Worm (Caenorhabditis elegans): ENCODE measurements around the gene sri-53.
"Not testable (repeated sequence)": the region's sequence is repeated elsewhere in the genome, so short reads cannot be mapped to it uniquely, and the experiment has no call there.

The sri-53 gene

ce11 chrII:3184858-3185257 lies 17.6 kb downstream of the sri-53 start, which contains the start of gene sri-78:
TSS of gene sri-78 (plus strand) at chrII:3185158.
- not testable (repeated sequence) for TF ChIP-seq unc-62 (GFP tag; optimal IDR thresholded peaks at IDR 0.05)

DNA sequence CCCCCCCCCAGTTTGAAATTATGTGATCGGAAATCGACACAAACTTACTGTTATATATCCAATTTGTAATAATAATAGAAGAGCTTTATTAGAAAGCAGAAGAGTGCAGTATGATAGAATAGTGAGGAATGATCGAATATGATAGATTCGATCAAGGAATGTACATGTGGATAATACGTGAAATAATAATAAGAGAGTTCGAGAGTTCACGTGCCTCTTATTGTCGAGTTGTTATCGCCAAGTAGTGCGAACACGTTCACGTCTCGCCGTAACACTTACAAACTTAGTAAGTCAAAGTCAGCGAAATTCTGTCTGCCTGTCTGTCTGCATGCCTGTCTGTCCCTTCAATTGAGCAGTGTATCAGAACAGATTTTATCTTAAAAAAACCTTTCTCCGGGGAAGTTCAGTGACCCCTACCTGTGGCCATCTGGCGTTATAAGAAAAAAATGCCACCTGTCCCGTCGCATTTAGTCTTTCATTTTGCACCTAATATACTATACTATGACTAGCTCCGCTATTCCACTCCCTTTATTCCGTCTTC lies 19.0 kb downstream of the sri-53 start, which contains the start of the genes Y27F2A.6 and Y27F2A.8:
Gene Y27F2A.6 (minus strand): TSS at position 101 of the 541 bp plus-strand sequence.
Gene Y27F2A.8 (plus strand): TSS at position 491 of the 541 bp plus-strand sequence.
- not testable (repeated sequence) for TF ChIP-seq unc-62 (GFP tag; optimal IDR thresholded peaks at IDR 0.05)

- not testable (repeated sequence) for TF ChIP-seq unc-62 (GFP tag; optimal IDR thresholded peaks at IDR 0.05)
These were observed 24.8 kb downstream of the sri-53 start, which contains the start of gene sri-40 for ce11 chrII:3177663-3178062. TSS of gene sri-40 (plus strand) at chrII:3177963.

DNA sequence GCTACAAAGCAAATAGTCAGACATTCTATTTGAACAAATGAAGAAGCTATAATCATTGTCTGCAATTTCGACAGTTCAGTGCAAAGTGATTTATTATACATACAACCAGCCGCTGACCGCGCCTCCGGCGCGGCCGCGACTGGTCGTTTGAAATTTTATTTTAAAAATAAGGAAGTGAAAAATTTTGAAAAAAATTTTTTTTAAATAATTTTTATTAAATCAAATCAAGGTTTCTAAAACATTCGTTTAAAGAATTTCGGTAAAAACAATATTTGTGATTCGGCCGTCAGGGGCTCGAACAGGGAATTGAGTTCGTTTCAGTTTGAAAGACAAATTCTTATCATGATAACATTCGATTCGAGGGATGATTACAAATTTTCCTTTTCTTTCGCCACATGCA lies 30.2 kb downstream of the sri-53 start, which contains the start of gene Y27F2A.10:
Gene Y27F2A.10 (minus strand): TSS at position 101 of the 400 bp plus-strand sequence.
- TF ChIP-seq unc-62 (GFP tag; optimal IDR thresholded peaks at IDR 0.05) = no peak

ce11 chrII:3170089-3170488 lies 32.3 kb downstream of the sri-53 start, which contains the start of gene fbxc-55:
TSS of gene fbxc-55 (minus strand) at chrII:3170189.
- TF ChIP-seq unc-62 (GFP tag; optimal IDR thresholded peaks at IDR 0.05) = no peak

DNA sequence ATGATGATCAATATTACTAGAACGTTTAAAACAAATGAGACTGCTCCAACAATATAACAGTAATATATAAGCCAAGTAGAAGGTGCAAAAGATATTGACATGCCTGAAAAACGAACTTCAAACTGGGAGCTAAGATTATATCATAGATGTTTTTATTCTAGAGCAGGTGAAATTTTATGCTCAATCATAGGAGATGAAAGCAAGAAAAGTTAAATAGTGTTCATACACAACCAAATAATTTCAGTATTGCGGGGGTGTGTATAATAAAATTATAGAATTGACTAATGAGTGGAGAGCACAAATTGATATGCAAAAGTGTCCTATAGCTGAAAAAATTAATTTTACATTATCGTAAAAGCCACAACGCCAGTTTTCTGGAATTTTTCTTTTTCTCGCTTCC lies 43.4 kb downstream of the sri-53 start, which contains the start of gene sri-34:
Gene sri-34 (minus strand): TSS at position 101 of the 400 bp plus-strand sequence.
- TF ChIP-seq unc-62 (GFP tag; optimal IDR thresholded peaks at IDR 0.05) = no peak

DNA sequence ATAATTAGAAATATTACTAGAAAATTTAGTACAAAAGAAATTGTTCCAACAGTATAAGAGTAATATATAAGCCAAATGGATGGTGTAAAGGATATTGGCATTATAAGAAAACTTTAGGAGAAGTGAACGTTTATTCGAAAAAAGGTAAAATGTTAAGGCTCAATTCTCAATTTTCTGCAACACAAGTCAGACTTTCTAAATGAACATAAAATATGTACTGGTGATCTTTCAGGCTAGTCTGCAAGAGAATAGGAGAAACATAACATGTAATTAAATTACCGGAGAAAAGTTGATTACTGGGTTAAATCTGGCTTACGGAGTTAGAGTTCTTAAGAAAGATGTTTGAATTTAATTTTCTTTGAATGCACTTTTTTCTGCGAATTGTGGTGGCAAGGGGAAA lies 45.7 kb downstream of the sri-53 start, which contains the start of gene sri-33:
Gene sri-33 (minus strand): TSS at position 101 of the 400 bp plus-strand sequence.
- no peak for TF ChIP-seq unc-62 (GFP tag; optimal IDR thresholded peaks at IDR 0.05)

DNA sequence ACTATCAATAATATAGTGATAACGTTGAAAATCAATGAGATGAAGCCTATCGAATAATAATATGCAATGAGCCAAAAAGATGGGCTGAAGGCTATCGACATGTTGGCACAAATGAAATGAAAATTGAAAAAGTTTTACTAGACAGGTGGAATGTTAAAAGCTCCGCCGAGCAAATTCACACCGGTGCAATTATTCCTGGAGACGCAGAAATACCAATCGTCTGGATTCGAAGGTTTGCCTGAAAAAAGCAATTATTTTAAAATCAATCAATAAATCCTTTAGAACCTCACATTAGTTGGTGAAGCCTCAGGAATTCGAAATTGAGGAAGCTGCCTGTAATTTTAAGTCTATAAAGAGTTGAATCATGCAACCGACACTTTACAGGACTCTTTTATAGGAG lies 48.0 kb downstream of the sri-53 start, which contains the start of gene sri-32:
Gene sri-32 (minus strand): TSS at position 101 of the 400 bp plus-strand sequence.
- TF ChIP-seq unc-62 (GFP tag; optimal IDR thresholded peaks at IDR 0.05) = no peak

DNA sequence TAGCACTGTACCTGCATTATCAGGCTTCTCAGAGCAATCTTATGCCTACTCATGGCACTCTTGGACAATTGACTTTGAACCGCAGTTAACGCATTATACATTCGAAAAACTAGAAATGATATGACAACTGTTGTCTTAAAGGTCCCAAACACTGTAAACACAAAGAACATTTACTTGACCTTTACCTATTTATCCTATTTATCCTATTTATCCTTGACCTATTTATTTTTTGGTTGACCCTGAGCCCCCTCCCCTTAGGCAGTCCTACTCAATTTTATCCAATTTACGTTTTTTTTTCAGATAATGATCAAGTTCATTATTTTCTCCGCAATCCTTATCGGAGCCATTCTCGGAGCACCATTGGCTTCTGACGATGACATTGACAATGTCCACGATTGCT lies 50.8 kb downstream of the sri-53 start, which contains the start of the genes T10D4.14 and T10D4.19:
Gene T10D4.14 (minus strand): TSS at position 101 of the 400 bp plus-strand sequence.
Gene T10D4.19 (plus strand): TSS at position 304 of the 400 bp plus-strand sequence.
- no peak for TF ChIP-seq unc-62 (GFP tag; optimal IDR thresholded peaks at IDR 0.05)

Measured in whole organism, dauer.